Worm (Caenorhabditis elegans) whole organism, late embryonic: ENCODE results near the gene ger-1.

Experiments used
- T23F11.4 ChIP-seq: fragments of 200-800 bp; sonication (Bioruptor generic); optimal IDR thresholded peaks from 2 replicates; lab custom pipeline; 2018; ENCODE audit warnings: mild to moderate bottlenecking, missing genetic modification characterization, missing compliant biosample characterization
- ama-1 ChIP-seq: fragments of 150-350 bp; optimal IDR thresholded peaks from 2 replicates; lab custom pipeline; 2014
- ceh-14 ChIP-seq: sonication (generic microtip); optimal IDR thresholded peaks from 2 replicates; lab custom pipeline; 2016; ENCODE audit warnings: missing genotype, missing genetic modification characterization, missing compliant biosample characterization
- ceh-22 ChIP-seq: sonication (generic microtip); optimal IDR thresholded peaks from 2 replicates; lab custom pipeline; 2017; ENCODE audit warnings: missing biosample characterization, missing genetic modification characterization
- fkh-10 ChIP-seq: fragments of 150-350 bp; optimal IDR thresholded peaks from 2 replicates; lab custom pipeline; 2014; ENCODE audit warnings: missing biosample characterization, missing genetic modification reagents, missing genetic modification characterization
- hlh-13 ChIP-seq: fragments of 200-800 bp; sonication (Bioruptor generic); optimal IDR thresholded peaks from 2 replicates; lab custom pipeline; 2018; ENCODE audit warnings: mild to moderate bottlenecking, missing genetic modification characterization, missing compliant biosample characterization
- hlh-6 ChIP-seq: sonication (generic microtip); optimal IDR thresholded peaks from 2 replicates; lab custom pipeline; 2016; ENCODE audit warnings: missing genotype, missing genetic modification characterization, missing compliant biosample characterization
- hlh-8 ChIP-seq: sonication (generic microtip); optimal IDR thresholded peaks from 2 replicates; lab custom pipeline; 2016; ENCODE audit warnings: missing genotype, missing genetic modification characterization, missing compliant biosample characterization
- nfya-1 ChIP-seq: sonication (generic microtip); optimal IDR thresholded peaks from 2 replicates; lab custom pipeline; 2017; ENCODE audit warnings: missing genetic modification characterization, mild to moderate bottlenecking, missing compliant biosample characterization, antibody characterized with exemption, moderate library complexity
- nhr-11 ChIP-seq: fragments of 150-350 bp; optimal IDR thresholded peaks from 2 replicates; lab custom pipeline; 2014; ENCODE audit warnings: missing biosample characterization, missing genetic modification characterization
- pqm-1 ChIP-seq: sonication (generic microtip); optimal IDR thresholded peaks from 2 replicates; lab custom pipeline; 2016; ENCODE audit warnings: missing genetic modification characterization, missing compliant biosample characterization
- rnt-1 ChIP-seq: sonication (generic microtip); optimal IDR thresholded peaks from 2 replicates; lab custom pipeline; 2016; ENCODE audit warnings: missing genetic modification characterization, missing compliant biosample characterization
- syd-9 ChIP-seq: sonication (generic microtip); optimal IDR thresholded peaks from 2 replicates; lab custom pipeline; 2016; ENCODE audit warnings: mild to moderate bottlenecking, missing genetic modification characterization, moderate library complexity, missing compliant biosample characterization

DNA sequence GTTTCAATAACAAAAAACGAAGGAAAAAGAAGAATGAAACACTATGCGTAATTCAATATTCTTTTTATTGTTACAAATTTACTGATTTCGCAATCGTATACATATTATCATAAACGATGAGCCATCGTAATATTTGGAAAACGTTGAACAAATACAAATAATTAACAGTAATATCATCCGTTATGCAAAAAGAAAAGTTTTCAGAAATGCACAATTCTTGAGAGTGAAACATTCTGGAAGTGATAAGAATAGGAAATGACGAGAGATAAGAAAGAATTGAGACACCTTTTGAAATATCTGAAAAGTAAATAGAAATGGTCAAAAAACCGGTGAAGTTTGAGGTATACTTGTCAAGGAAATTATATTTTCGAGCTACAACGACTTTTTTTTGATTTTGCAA is 14.2 kb upstream of the ger-1 start:
- TF ChIP-seq nfya-1 (tag; lab: Kevin White, UChicago): no peak
- TF ChIP-seq hlh-8 (tag; lab: Kevin White, UChicago): no peak
- no peak for TF ChIP-seq ceh-14
- TF ChIP-seq pqm-1 (tag; lab: Kevin White, UChicago): no peak
- TF ChIP-seq ceh-22: no peak
- no peak for TF ChIP-seq rnt-1 (tag; lab: Kevin White, UChicago)
- TF ChIP-seq fkh-10 (GFP tag; lab: Kevin White, UChicago): no peak
- no peak for TF ChIP-seq hlh-13 (GFP tag; lab: Kevin White, UChicago)
- no peak for TF ChIP-seq hlh-6
- TF ChIP-seq T23F11.4 (GFP tag; lab: Kevin White, UChicago): no peak
- no peak for TF ChIP-seq ama-1
- TF ChIP-seq syd-9 (tag; lab: Kevin White, UChicago): no peak
- TF ChIP-seq nhr-11 (tag; lab: Kevin White, UChicago): no peak
